Fruit fly (Drosophila melanogaster) whole organism, embryonic: ENCODE data around the gene CG12379.
A peak's percentile ranks its signal among the peaks of the same experiment; 100 is the strongest.

Experiments
- C15 ChIP-seq: fragments of 200-800 bp; sonication (Bioruptor generic); IDR thresholded peaks from 3 replicates; pipeline ENCODE4 v1.3.6; 2022; ENCODE audit warnings: missing biosample characterization, missing genetic modification characterization
- CG10274 ChIP-seq: fragments of 200-800 bp; sonication (Bioruptor generic); optimal IDR thresholded peaks from 3 replicates; lab custom pipeline; 2017; ENCODE audit warnings: missing biosample characterization, mild to moderate bottlenecking, missing genetic modification characterization
- CG11398 ChIP-seq: fragments of 200-800 bp; sonication (Bioruptor generic); optimal IDR thresholded peaks from 2 replicates; lab custom pipeline; 2016; ENCODE audit warnings: missing biosample characterization, missing genetic modification characterization
- CG14860 ChIP-seq: fragments of 200-800 bp; sonication (Bioruptor generic); IDR thresholded peaks from 3 replicates; pipeline ENCODE4 v1.3.6; 2022; ENCODE audit warnings: missing biosample characterization, missing genetic modification characterization; ENCODE audit not compliant: partially characterized antibody
- CG15011 ChIP-seq: fragments of 200-800 bp; sonication (Bioruptor generic); optimal IDR thresholded peaks from 3 replicates; lab custom pipeline; 2018; ENCODE audit warnings: missing biosample characterization, mild to moderate bottlenecking, missing genetic modification characterization
- CG17186 ChIP-seq: fragments of 200-800 bp; sonication (Bioruptor generic); optimal IDR thresholded peaks from 3 replicates; lab custom pipeline; 2017; ENCODE audit warnings: missing biosample characterization, missing genetic modification reagents, missing genetic modification characterization
- CG17385 ChIP-seq: fragments of 200-800 bp; sonication (Bioruptor generic); optimal IDR thresholded peaks from 3 replicates; lab custom pipeline; 2018; ENCODE audit warnings: missing biosample characterization, mild to moderate bottlenecking, missing genetic modification characterization
- CG18476 ChIP-seq: fragments of 200-800 bp; sonication (Bioruptor generic); optimal IDR thresholded peaks from 2 replicates; lab custom pipeline; 2016; ENCODE audit warnings: missing biosample characterization, mild to moderate bottlenecking, missing genetic modification characterization
- CG2116 ChIP-seq: fragments of 200-800 bp; sonication (Bioruptor generic); optimal IDR thresholded peaks from 3 replicates; lab custom pipeline; 2018; ENCODE audit warnings: missing biosample characterization, mild to moderate bottlenecking, missing genetic modification characterization
- CG2202 ChIP-seq: fragments of 200-800 bp; sonication (Bioruptor generic); optimal IDR thresholded peaks from 2 replicates; lab custom pipeline; 2018; ENCODE audit warnings: missing biosample characterization, mild to moderate bottlenecking, missing genetic modification characterization
- CG32532 ChIP-seq: fragments of 200-800 bp; sonication (Bioruptor generic); IDR thresholded peaks from 2 replicates; pipeline ENCODE4 v1.3.6; 2022; ENCODE audit warnings: missing biosample characterization, missing genetic modification characterization
- CG32772 ChIP-seq: fragments of 200-800 bp; sonication (Bioruptor generic); IDR thresholded peaks from 2 replicates; pipeline ENCODE4 v1.3.6; 2022; ENCODE audit warnings: missing biosample characterization, missing genetic modification characterization
- CG4328 ChIP-seq: fragments of 200-800 bp; sonication (Bioruptor generic); optimal IDR thresholded peaks from 3 replicates; lab custom pipeline; 2017; ENCODE audit warnings: missing biosample characterization, missing genetic modification reagents, missing genetic modification characterization
- CG4404 ChIP-seq: fragments of 200-800 bp; sonication (Bioruptor generic); IDR thresholded peaks from 2 replicates; pipeline ENCODE4 v1.3.6; 2022; ENCODE audit warnings: missing biosample characterization, missing genetic modification characterization
- CG4730 ChIP-seq: fragments of 200-800 bp; sonication (Bioruptor generic); IDR thresholded peaks from 2 replicates; pipeline ENCODE4 v1.3.6; 2022; ENCODE audit warnings: missing biosample characterization, missing genetic modification characterization
- CG4854 ChIP-seq: fragments of 200-800 bp; sonication (Bioruptor generic); optimal IDR thresholded peaks from 2 replicates; lab custom pipeline; 2016; ENCODE audit warnings: missing biosample characterization, missing genetic modification characterization, inconsistent platforms
- CG6791 ChIP-seq: fragments of 200-800 bp; sonication (Bioruptor generic); IDR thresholded peaks from 3 replicates; pipeline ENCODE4 v1.3.6; 2022; ENCODE audit warnings: missing biosample characterization, missing genetic modification characterization; ENCODE audit not compliant: partially characterized antibody
- CG7963 ChIP-seq: fragments of 200-800 bp; sonication (Bioruptor generic); IDR thresholded peaks from 3 replicates; pipeline ENCODE4 v1.3.6; 2022; ENCODE audit warnings: missing biosample characterization, missing genetic modification characterization; ENCODE audit not compliant: partially characterized antibody
- Dad ChIP-seq: fragments of 200-800 bp; sonication (Bioruptor generic); optimal IDR thresholded peaks from 3 replicates; lab custom pipeline; 2016; ENCODE audit warnings: missing biosample characterization, missing genetic modification characterization
- Elba2 ChIP-seq: fragments of 200-800 bp; sonication (Bioruptor generic); optimal IDR thresholded peaks from 3 replicates; lab custom pipeline; 2016; ENCODE audit warnings: missing biosample characterization, missing genetic modification characterization
- Fer2 ChIP-seq: fragments of 200-800 bp; sonication (Bioruptor generic); optimal IDR thresholded peaks from 2 replicates; lab custom pipeline; 2018; ENCODE audit warnings: missing biosample characterization, mild to moderate bottlenecking, missing genetic modification characterization, moderate library complexity
- H15 ChIP-seq: fragments of 200-800 bp; sonication (Bioruptor generic); IDR thresholded peaks from 3 replicates; pipeline ENCODE4 v1.3.6; 2022; ENCODE audit warnings: missing biosample characterization, missing genetic modification characterization
- HLH54F ChIP-seq: fragments of 200-800 bp; sonication (Bioruptor generic); optimal IDR thresholded peaks from 3 replicates; lab custom pipeline; 2016; ENCODE audit warnings: missing biosample characterization, missing genetic modification characterization
- Mad ChIP-seq: fragments of 200-800 bp; sonication (Bioruptor generic); optimal IDR thresholded peaks from 2 replicates; lab custom pipeline; 2016; ENCODE audit warnings: missing biosample characterization, missing genetic modification characterization
- Rx ChIP-seq: fragments of 200-800 bp; sonication (Bioruptor generic); IDR thresholded peaks from 2 replicates; pipeline ENCODE4 v1.3.6; 2022; ENCODE audit warnings: missing biosample characterization, missing genetic modification characterization
- Sox102F ChIP-seq: fragments of 200-800 bp; sonication (Bioruptor generic); optimal IDR thresholded peaks from 2 replicates; lab custom pipeline; 2018; ENCODE audit warnings: missing biosample characterization, mild to moderate bottlenecking, missing genetic modification characterization, moderate library complexity
- Sry-β ChIP-seq: fragments of 200-800 bp; sonication (Bioruptor generic); optimal IDR thresholded peaks from 2 replicates; lab custom pipeline; 2018; ENCODE audit warnings: missing biosample characterization, mild to moderate bottlenecking, missing genetic modification characterization, moderate library complexity
- Stat92E ChIP-seq, 3 experiments: fragments of >200 bp in 2 of 3; fragments of 200-800 bp in 1 of 3; sonication (Bioruptor generic) in 1 of 3; optimal IDR thresholded peaks; 2 replicates each; lab custom pipeline; 2017 to 2019; ENCODE audit warnings: missing biosample characterization in 3 of 3, missing genetic modification characterization in 3 of 3, mild to moderate bottlenecking in 1 of 3, moderate library complexity in 1 of 3
- Vsx1 ChIP-seq: fragments of 200-800 bp; sonication (Bioruptor generic); optimal IDR thresholded peaks from 2 replicates; lab custom pipeline; 2017; ENCODE audit warnings: missing biosample characterization, mild to moderate bottlenecking, missing genetic modification characterization, missing genetic modification reagents
- YL-1 ChIP-seq: fragments of 200-800 bp; sonication (Bioruptor generic); optimal IDR thresholded peaks from 3 replicates; lab custom pipeline; 2017; ENCODE audit warnings: missing biosample characterization, mild to moderate bottlenecking, missing genetic modification characterization
- abd-A ChIP-seq: fragments of 200-800 bp; sonication (Bioruptor generic); optimal IDR thresholded peaks from 3 replicates; lab custom pipeline; 2019; ENCODE audit warnings: missing biosample characterization, mild to moderate bottlenecking, missing genetic modification characterization, moderate library complexity
- ap ChIP-seq: fragments of 200-800 bp; sonication (Bioruptor generic); IDR thresholded peaks from 2 replicates; pipeline ENCODE4 v1.3.6; 2022; ENCODE audit warnings: missing biosample characterization, missing genetic modification characterization
- bab2 ChIP-seq: fragments of 200-800 bp; sonication (Bioruptor generic); optimal IDR thresholded peaks from 2 replicates; lab custom pipeline; 2016; ENCODE audit warnings: missing biosample characterization, missing genetic modification characterization
- caup ChIP-seq: fragments of 200-800 bp; sonication (Bioruptor generic); optimal IDR thresholded peaks from 3 replicates; lab custom pipeline; 2017; ENCODE audit warnings: missing biosample characterization, mild to moderate bottlenecking, missing genetic modification characterization, moderate library complexity; ENCODE audit not compliant: severe bottlenecking
- chn ChIP-seq: fragments of 200-800 bp; sonication (Bioruptor generic); optimal IDR thresholded peaks from 2 replicates; lab custom pipeline; 2016; ENCODE audit warnings: missing biosample characterization, missing genetic modification characterization
- croc ChIP-seq: fragments of 200-800 bp; sonication (Bioruptor generic); conservative IDR thresholded peaks from 3 replicates; pipeline ENCODE4 v1.3.6; 2022; ENCODE audit warnings: missing biosample characterization, missing genetic modification characterization
- gro ChIP-seq: fragments of 200-800 bp; sonication (Bioruptor generic); optimal IDR thresholded peaks from 2 replicates; lab custom pipeline; 2016; ENCODE audit warnings: missing biosample characterization, missing genetic modification characterization
- lola ChIP-seq, 3 experiments: fragments of >200 bp in 2 of 3; fragments of 200-800 bp in 1 of 3; sonication (Bioruptor generic) in 1 of 3; optimal IDR thresholded peaks; 2 replicates each; lab custom pipeline; 2017 to 2019; ENCODE audit warnings: missing biosample characterization in 3 of 3, missing genetic modification characterization in 3 of 3, mild to moderate bottlenecking in 1 of 3, moderate library complexity in 1 of 3
- peb ChIP-seq: fragments of 200-800 bp; sonication (Bioruptor generic); IDR thresholded peaks from 2 replicates; pipeline ENCODE4 v1.3.6; 2022; ENCODE audit warnings: missing biosample characterization, missing genetic modification characterization
- pho ChIP-seq: fragments of 200-800 bp; sonication (Bioruptor generic); optimal IDR thresholded peaks from 2 replicates; lab custom pipeline; 2016; ENCODE audit warnings: missing biosample characterization, missing genetic modification characterization
- sim ChIP-seq: fragments of 200-800 bp; sonication (Bioruptor generic); IDR thresholded peaks from 2 replicates; pipeline ENCODE4 v1.3.6; 2022; ENCODE audit warnings: missing biosample characterization, missing genetic modification characterization
- slbo ChIP-seq: fragments of 200-800 bp; sonication (Bioruptor generic); IDR thresholded peaks from 2 replicates; pipeline ENCODE4 v1.3.6; 2022; ENCODE audit warnings: missing biosample characterization, missing genetic modification characterization
- sob ChIP-seq: fragments of 200-800 bp; sonication (Bioruptor generic); IDR thresholded peaks from 2 replicates; pipeline ENCODE4 v1.3.6; 2022; ENCODE audit warnings: missing biosample characterization, missing genetic modification characterization
- sr ChIP-seq: fragments of 200-800 bp; sonication (Bioruptor generic); IDR thresholded peaks from 3 replicates; pipeline ENCODE4 v1.3.6; 2022; ENCODE audit warnings: missing biosample characterization, missing genetic modification characterization
- stc ChIP-seq: fragments of 200-800 bp; sonication (Bioruptor generic); IDR thresholded peaks from 2 replicates; pipeline ENCODE4 v1.3.6; 2022; ENCODE audit warnings: missing biosample characterization, missing genetic modification characterization
- ttk ChIP-seq: fragments of 200-800 bp; sonication (Bioruptor generic); IDR thresholded peaks from 2 replicates; pipeline ENCODE4 v2.1.2; 2022; ENCODE audit warnings: missing biosample characterization, missing genetic modification characterization
- vnd ChIP-seq: fragments of 200-800 bp; sonication (Bioruptor generic); IDR thresholded peaks from 3 replicates; pipeline ENCODE4 v1.3.6; 2022; ENCODE audit warnings: missing biosample characterization, missing genetic modification characterization; ENCODE audit not compliant: partially characterized antibody
- wek ChIP-seq: fragments of 200-800 bp; sonication (Bioruptor generic); optimal IDR thresholded peaks from 3 replicates; lab custom pipeline; 2018; ENCODE audit warnings: missing biosample characterization, mild to moderate bottlenecking, missing genetic modification characterization, moderate library complexity
- zen2 ChIP-seq: fragments of 200-800 bp; sonication (Bioruptor generic); IDR thresholded peaks from 3 replicates; pipeline ENCODE4 v1.3.6; 2022; ENCODE audit warnings: missing biosample characterization, missing genetic modification characterization; ENCODE audit not compliant: partially characterized antibody

Gene CG12379

DNA sequence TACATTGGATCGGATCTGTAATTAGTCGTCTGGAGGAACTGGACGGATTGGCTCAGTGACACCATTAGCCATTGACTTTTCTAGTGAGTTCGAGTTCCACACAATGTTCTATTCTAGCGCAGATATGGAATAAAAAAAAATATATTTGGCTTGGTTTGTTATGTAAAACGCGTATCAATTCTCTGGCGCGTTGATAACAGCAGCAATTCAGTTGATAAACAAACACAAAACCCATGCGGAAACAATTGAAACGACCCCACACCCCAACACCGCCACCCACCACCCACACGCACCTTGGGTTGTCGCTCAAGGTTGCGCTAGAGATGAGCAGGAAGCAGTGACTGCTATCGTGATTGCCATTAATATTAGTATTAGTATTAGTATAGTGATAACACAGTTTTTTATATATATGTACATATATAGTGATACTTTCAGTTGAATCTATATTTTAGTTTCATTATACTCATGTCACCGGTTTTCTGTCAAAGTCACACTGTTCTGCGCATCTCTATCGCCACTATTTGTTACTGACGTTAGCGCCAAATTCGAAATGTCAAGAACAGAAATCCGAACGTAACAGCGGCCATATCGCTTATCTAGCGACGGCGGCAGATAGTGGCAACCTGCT, 36.1 kb downstream of the CG12379 start (continued):
- TF ChIP-seq CG18476 (GFP tag; lab: Kevin White, UChicago), result peak; percentile 76
- peak; percentile 89 for TF ChIP-seq sr (GFP tag; lab: Robert Waterston, UW)
- peak; percentile 96 for TF ChIP-seq slbo (GFP tag; lab: Robert Waterston, UW)
- TF ChIP-seq chn (GFP tag; lab: Kevin White, UChicago), result peak; percentile 87
- peak; percentile 53 for TF ChIP-seq Dad (GFP tag; lab: Kevin White, UChicago)
- TF ChIP-seq CG15011 (GFP tag; lab: Kevin White, UChicago), result peak; percentile 89
- peak; percentile 67 for TF ChIP-seq CG4854 (GFP tag; lab: Kevin White, UChicago)
- TF ChIP-seq CG4730 (GFP tag; lab: Robert Waterston, UW), result peak; percentile 92
- TF ChIP-seq Mad, result peak; percentile 62
- TF ChIP-seq Fer2 (tag; lab: Kevin White, UChicago), result peak; percentile 93
- TF ChIP-seq ap (GFP tag; lab: Robert Waterston, UW), result peak; percentile 93
- TF ChIP-seq HLH54F (GFP tag; lab: Kevin White, UChicago), result peak; percentile 45
- peak; percentile 27 for TF ChIP-seq gro (GFP tag; lab: Kevin White, UChicago)
- TF ChIP-seq sob (GFP tag; lab: Robert Waterston, UW), result peak; percentile 97
- peak; percentile 91 for TF ChIP-seq Sox102F
- peak in 1 of 3 experiments; percentile 78 for TF ChIP-seq lola (GFP tag; optimal IDR thresholded peaks at IDR 0.05; lab: Kevin White, UChicago)
- no peak for TF ChIP-seq zen2
- TF ChIP-seq wek (GFP tag; lab: Kevin White, UChicago), result no peak
- TF ChIP-seq CG11398, result no peak
- TF ChIP-seq peb (GFP tag; lab: Robert Waterston, UW), result peak; percentile 92
- TF ChIP-seq Stat92E (GFP tag; optimal IDR thresholded peaks at IDR 0.05; lab: Kevin White, UChicago), result peak in 1 of 3 experiments; percentile 47
- peak; percentile 79 for TF ChIP-seq Vsx1 (GFP tag; lab: Kevin White, UChicago)
- peak; percentile 93 for TF ChIP-seq CG32772 (GFP tag; lab: Robert Waterston, UW)
- TF ChIP-seq H15 (GFP tag; lab: Robert Waterston, UW), result peak; percentile 94
- TF ChIP-seq stc, result peak; percentile 94
- peak; percentile 78 for TF ChIP-seq CG17186
- peak; percentile 92 for TF ChIP-seq ttk (GFP tag; lab: Robert Waterston, UW)
- TF ChIP-seq vnd (GFP tag; lab: Robert Waterston, UW), result no peak
- peak; percentile 56 for TF ChIP-seq CG2202 (tag; lab: Kevin White, UChicago)
- peak; percentile 82 for TF ChIP-seq sim (GFP tag; lab: Robert Waterston, UW)
- TF ChIP-seq croc (GFP tag; lab: Robert Waterston, UW), result peak; percentile 89
- peak; percentile 90 for TF ChIP-seq C15 (GFP tag; lab: Robert Waterston, UW)
- peak; percentile 40 for TF ChIP-seq YL-1 (GFP tag; lab: Kevin White, UChicago)
- TF ChIP-seq CG7963, result no peak
- peak; percentile 74 for TF ChIP-seq CG10274 (GFP tag; lab: Kevin White, UChicago)
- TF ChIP-seq bab2, result peak; percentile 60
- peak; percentile 83 for TF ChIP-seq CG4328 (GFP tag; lab: Kevin White, UChicago)
- TF ChIP-seq Elba2 (GFP tag; lab: Kevin White, UChicago), result no peak
- peak; percentile 97 for TF ChIP-seq CG32532 (GFP tag; lab: Robert Waterston, UW)
- TF ChIP-seq caup (GFP tag; lab: Kevin White, UChicago), result peak; percentile 94
- TF ChIP-seq CG4404 (GFP tag; lab: Robert Waterston, UW), result peak; percentile 90
- TF ChIP-seq abd-A, result no peak
- peak; percentile 85 for TF ChIP-seq CG17385 (GFP tag; lab: Kevin White, UChicago)
- peak; percentile 61 for TF ChIP-seq pho (GFP tag; lab: Kevin White, UChicago)
- no peak for TF ChIP-seq CG14860 (GFP tag; lab: Robert Waterston, UW)
- no peak for TF ChIP-seq CG6791
- TF ChIP-seq CG2116 (GFP tag; lab: Kevin White, UChicago), result peak; percentile 93
- peak; percentile 86 for TF ChIP-seq Rx (GFP tag; lab: Robert Waterston, UW)
- TF ChIP-seq Sry-β (GFP tag; lab: Kevin White, UChicago), result peak; percentile 91
